Worm (Caenorhabditis elegans) whole organism, late embryonic: ENCODE results near the gene aqp-2.

Experiments
- C08G9.2 ChIP-seq: sonication (generic microtip); optimal IDR thresholded peaks from 2 replicates; lab custom pipeline; 2016; ENCODE audit warnings: mild to moderate bottlenecking, missing genetic modification characterization, moderate library complexity, missing compliant biosample characterization
- C38D4.7 ChIP-seq: fragments of 200-800 bp; sonication (Bioruptor generic); optimal IDR thresholded peaks from 2 replicates; lab custom pipeline; 2018; ENCODE audit warnings: mild to moderate bottlenecking, missing genetic modification characterization, moderate library complexity, missing compliant biosample characterization
- K02D7.2 ChIP-seq: sonication (generic microtip); optimal IDR thresholded peaks from 2 replicates; lab custom pipeline; 2017; ENCODE audit warnings: mild to moderate bottlenecking, missing genetic modification characterization, missing compliant biosample characterization
- K09A11.1 ChIP-seq: sonication (generic microtip); optimal IDR thresholded peaks from 2 replicates; lab custom pipeline; 2017; ENCODE audit warnings: antibody characterized with exemption, mild to moderate bottlenecking, missing genetic modification characterization, missing compliant biosample characterization; ENCODE audit not compliant: insufficient read depth
- T23F11.4 ChIP-seq: fragments of 200-800 bp; sonication (Bioruptor generic); optimal IDR thresholded peaks from 2 replicates; lab custom pipeline; 2018; ENCODE audit warnings: mild to moderate bottlenecking, missing genetic modification characterization, missing compliant biosample characterization
- Y22D7AL.16 ChIP-seq: sonication (generic microtip); optimal IDR thresholded peaks from 2 replicates; lab custom pipeline; 2016; ENCODE audit warnings: missing genetic modification characterization, missing compliant biosample characterization
- ahr-1 ChIP-seq: sonication (generic microtip); optimal IDR thresholded peaks from 2 replicates; lab custom pipeline; 2016; ENCODE audit warnings: missing genetic modification characterization, missing compliant biosample characterization
- ceh-19 ChIP-seq: fragments of 200-800 bp; sonication (Bioruptor generic); optimal IDR thresholded peaks from 2 replicates; lab custom pipeline; 2018; ENCODE audit warnings: mild to moderate bottlenecking, missing genetic modification characterization, missing compliant biosample characterization
- ceh-34 ChIP-seq: sonication (generic microtip); optimal IDR thresholded peaks from 2 replicates; lab custom pipeline; 2016; ENCODE audit warnings: mild to moderate bottlenecking, missing genetic modification characterization, missing compliant biosample characterization
- ceh-6 ChIP-seq: fragments of 200-800 bp; sonication (Bioruptor generic); optimal IDR thresholded peaks from 2 replicates; lab custom pipeline; 2018; ENCODE audit warnings: mild to moderate bottlenecking, missing genetic modification characterization, missing compliant biosample characterization
- che-1 ChIP-seq: sonication (generic microtip); optimal IDR thresholded peaks from 2 replicates; lab custom pipeline; 2016; ENCODE audit warnings: mild to moderate bottlenecking, missing genetic modification characterization, missing compliant biosample characterization
- dmd-4 ChIP-seq: sonication (generic microtip); optimal IDR thresholded peaks from 2 replicates; lab custom pipeline; 2016; ENCODE audit warnings: borderline replicate concordance, missing genetic modification characterization, missing compliant biosample characterization
- dve-1 ChIP-seq: sonication (generic microtip); optimal IDR thresholded peaks from 2 replicates; lab custom pipeline; 2017; ENCODE audit warnings: antibody characterized with exemption, mild to moderate bottlenecking, missing genetic modification characterization, missing compliant biosample characterization
- elt-2 ChIP-seq: sonication (generic microtip); optimal IDR thresholded peaks from 2 replicates; lab custom pipeline; 2016; ENCODE audit warnings: missing genetic modification reagents, missing genetic modification characterization, missing compliant biosample characterization
- elt-4 ChIP-seq: sonication (generic microtip); optimal IDR thresholded peaks from 2 replicates; lab custom pipeline; 2016; ENCODE audit warnings: missing genetic modification characterization, missing compliant biosample characterization
- ets-4 ChIP-seq: sonication (generic microtip); optimal IDR thresholded peaks from 2 replicates; lab custom pipeline; 2016; ENCODE audit warnings: missing genetic modification characterization, missing compliant biosample characterization
- eyg-1 ChIP-seq: sonication (generic microtip); optimal IDR thresholded peaks from 2 replicates; lab custom pipeline; 2016; ENCODE audit warnings: missing genotype, missing genetic modification characterization, missing compliant biosample characterization
- fax-1 ChIP-seq: sonication (generic microtip); optimal IDR thresholded peaks from 2 replicates; lab custom pipeline; 2016; ENCODE audit warnings: missing genotype, missing genetic modification characterization, missing compliant biosample characterization
- fkh-10 ChIP-seq: fragments of 150-350 bp; optimal IDR thresholded peaks from 2 replicates; lab custom pipeline; 2014; ENCODE audit warnings: missing biosample characterization, missing genetic modification reagents, missing genetic modification characterization
- hlh-13 ChIP-seq: fragments of 200-800 bp; sonication (Bioruptor generic); optimal IDR thresholded peaks from 2 replicates; lab custom pipeline; 2018; ENCODE audit warnings: mild to moderate bottlenecking, missing genetic modification characterization, missing compliant biosample characterization
- hlh-6 ChIP-seq: sonication (generic microtip); optimal IDR thresholded peaks from 2 replicates; lab custom pipeline; 2016; ENCODE audit warnings: missing genotype, missing genetic modification characterization, missing compliant biosample characterization
- lim-6 ChIP-seq: sonication (generic microtip); optimal IDR thresholded peaks from 2 replicates; lab custom pipeline; 2016; ENCODE audit warnings: missing genetic modification characterization, missing compliant biosample characterization
- lin-11 ChIP-seq: fragments of 200-800 bp; sonication (Bioruptor generic); optimal IDR thresholded peaks from 2 replicates; lab custom pipeline; 2018; ENCODE audit warnings: mild to moderate bottlenecking, missing genetic modification characterization, missing compliant biosample characterization
- nfya-1 ChIP-seq: sonication (generic microtip); optimal IDR thresholded peaks from 2 replicates; lab custom pipeline; 2017; ENCODE audit warnings: missing genetic modification characterization, mild to moderate bottlenecking, missing compliant biosample characterization, antibody characterized with exemption, moderate library complexity
- npax-4 ChIP-seq: sonication (generic microtip); optimal IDR thresholded peaks from 2 replicates; lab custom pipeline; 2016; ENCODE audit warnings: missing genetic modification characterization, missing compliant biosample characterization
- odd-2 ChIP-seq: sonication (generic microtip); optimal IDR thresholded peaks from 2 replicates; lab custom pipeline; 2017; ENCODE audit warnings: antibody characterized with exemption, mild to moderate bottlenecking, missing genetic modification characterization, missing compliant biosample characterization
- pha-2 ChIP-seq: sonication (generic microtip); optimal IDR thresholded peaks from 2 replicates; lab custom pipeline; 2017; ENCODE audit warnings: mild to moderate bottlenecking, missing genetic modification characterization, missing compliant biosample characterization
- ref-2 ChIP-seq: sonication (generic microtip); optimal IDR thresholded peaks from 2 replicates; lab custom pipeline; 2016; ENCODE audit warnings: missing genetic modification characterization, missing compliant biosample characterization
- tbx-2 ChIP-seq: sonication (generic microtip); optimal IDR thresholded peaks from 2 replicates; lab custom pipeline; 2016; ENCODE audit warnings: missing genetic modification characterization, missing compliant biosample characterization
- tbx-7 ChIP-seq: sonication (generic microtip); optimal IDR thresholded peaks from 2 replicates; lab custom pipeline; 2016; ENCODE audit warnings: missing genotype, missing genetic modification characterization, missing compliant biosample characterization
- ttx-3 ChIP-seq: sonication (generic microtip); optimal IDR thresholded peaks from 2 replicates; lab custom pipeline; 2016; ENCODE audit warnings: missing genetic modification reagents, missing genetic modification characterization, missing compliant biosample characterization
- unc-3 ChIP-seq, 2 experiments: fragments of 200-800 bp in 1 of 2; sonication (Bioruptor generic) in 1 of 2; sonication (generic microtip) in 1 of 2; conservative IDR thresholded peaks in 1 of 2; optimal IDR thresholded peaks in 1 of 2; 2 replicates each; pipeline versions ENCODE4 v1.3.6 to Lab custom; 2016 to 2022; ENCODE audit warnings: missing compliant biosample characterization in 2 of 2, missing genetic modification characterization in 2 of 2, missing genetic modification reagents in 1 of 2
- unc-42 ChIP-seq: sonication (generic microtip); optimal IDR thresholded peaks from 2 replicates; lab custom pipeline; 2016; ENCODE audit warnings: missing genotype, missing genetic modification characterization, missing compliant biosample characterization
- unc-86 ChIP-seq: sonication (generic microtip); optimal IDR thresholded peaks from 2 replicates; lab custom pipeline; 2016; ENCODE audit warnings: missing genetic modification characterization, missing compliant biosample characterization
- zip-5 ChIP-seq: sonication (generic microtip); optimal IDR thresholded peaks from 2 replicates; lab custom pipeline; 2016; ENCODE audit warnings: missing genetic modification characterization, missing compliant biosample characterization

Gene aqp-2

DNA sequence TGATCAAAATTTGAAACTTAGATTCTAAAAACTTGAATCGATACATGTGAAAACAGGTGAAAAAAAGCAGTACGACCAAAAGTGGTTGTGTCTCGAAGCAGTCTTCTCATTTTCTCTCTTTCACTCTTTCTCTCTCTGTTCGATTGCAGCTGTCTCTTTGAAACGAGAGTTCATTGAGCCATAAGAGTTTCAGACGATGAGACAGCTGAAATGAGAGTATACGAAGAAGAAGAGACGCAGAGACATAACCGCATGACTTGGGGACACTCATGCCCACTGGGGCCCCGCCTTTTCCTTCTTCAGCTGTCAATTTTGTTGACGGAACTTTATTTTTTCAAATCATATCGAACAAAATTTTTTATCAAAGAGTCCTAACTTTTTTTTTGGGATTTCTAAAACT lies 12.2 kb upstream of the aqp-2 start (continued):
- no peak for TF ChIP-seq dmd-4
- no peak for TF ChIP-seq unc-3 (GFP tag; conservative IDR thresholded peaks at IDR 0.05; lab: Robert Waterston, UW)
- TF ChIP-seq unc-3 (tag; optimal IDR thresholded peaks at IDR 0.05; lab: Kevin White, UChicago): no peak
- TF ChIP-seq dve-1 (tag; lab: Kevin White, UChicago): peak; percentile 2
- no peak for TF ChIP-seq elt-4 (tag; lab: Kevin White, UChicago)
- TF ChIP-seq tbx-2 (tag; lab: Kevin White, UChicago): peak; percentile 53
- TF ChIP-seq odd-2 (tag; lab: Kevin White, UChicago): no peak
- no peak for TF ChIP-seq npax-4
- TF ChIP-seq fkh-10 (GFP tag; lab: Kevin White, UChicago): no peak
- no peak for TF ChIP-seq T23F11.4 (GFP tag; lab: Kevin White, UChicago)
- no peak for TF ChIP-seq Y22D7AL.16
- TF ChIP-seq ets-4 (tag; lab: Kevin White, UChicago): no peak
- no peak for TF ChIP-seq K02D7.2
- no peak for TF ChIP-seq lin-11 (tag; lab: Kevin White, UChicago)
- no peak for TF ChIP-seq ahr-1 (tag; lab: Kevin White, UChicago)
- TF ChIP-seq, all 69 proteins: peak for 13

DNA sequence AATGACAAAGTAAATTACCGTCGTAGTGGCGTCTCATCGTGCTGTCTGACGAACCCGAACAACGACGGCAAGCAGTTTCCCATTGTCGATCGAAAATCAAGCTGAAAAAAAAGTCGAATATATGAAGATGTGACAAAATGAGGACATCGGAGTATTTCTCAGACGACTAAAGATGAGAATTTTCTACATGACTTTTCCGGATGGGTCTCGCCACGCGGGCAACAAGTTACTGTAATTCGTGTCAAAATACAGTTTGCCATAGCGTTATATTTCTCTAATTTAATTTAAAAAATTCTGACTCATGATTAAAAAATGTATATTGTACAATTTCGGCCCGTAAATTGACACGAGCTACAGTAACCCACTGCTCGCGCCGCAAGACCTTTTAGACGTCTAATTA lies 11.2 kb upstream of the aqp-2 start, which contains the start of gene C01G6.4:
Gene C01G6.4, minus strand, starts transcription at position 101 of the 400 bp plus-strand sequence.
- TF ChIP-seq fkh-10 (GFP tag; lab: Kevin White, UChicago): no peak
- TF ChIP-seq C08G9.2: no peak
- no peak for TF ChIP-seq ceh-19 (GFP tag; lab: Kevin White, UChicago)
- TF ChIP-seq ref-2 (tag; lab: Kevin White, UChicago): no peak
- TF ChIP-seq eyg-1 (tag; lab: Kevin White, UChicago): no peak

- TF ChIP-seq K09A11.1 (tag; lab: Kevin White, UChicago): no peak
- TF ChIP-seq C38D4.7 (GFP tag; lab: Kevin White, UChicago): no peak
- no peak for TF ChIP-seq unc-86 (tag; lab: Kevin White, UChicago)
- no peak for TF ChIP-seq lin-11 (tag; lab: Kevin White, UChicago)
- no peak for TF ChIP-seq dmd-4
- no peak for TF ChIP-seq elt-4 (tag; lab: Kevin White, UChicago)
- no peak for TF ChIP-seq ceh-6
- no peak for TF ChIP-seq unc-42
- no peak for TF ChIP-seq fax-1 (tag; lab: Kevin White, UChicago)
- TF ChIP-seq tbx-7 (tag; lab: Kevin White, UChicago): no peak
- TF ChIP-seq ceh-34: no peak
- no peak for TF ChIP-seq unc-3 (GFP tag; conservative IDR thresholded peaks at IDR 0.05; lab: Robert Waterston, UW)
- TF ChIP-seq unc-3 (tag; optimal IDR thresholded peaks at IDR 0.05; lab: Kevin White, UChicago): no peak
- TF ChIP-seq che-1: no peak
- TF ChIP-seq ref-2 (tag; lab: Kevin White, UChicago): no peak
- no peak for TF ChIP-seq hlh-13 (GFP tag; lab: Kevin White, UChicago)
- no peak for TF ChIP-seq lim-6
Observed at ce11 chrII:9271285-9271684, 9.5 kb upstream of the aqp-2 start.

DNA sequence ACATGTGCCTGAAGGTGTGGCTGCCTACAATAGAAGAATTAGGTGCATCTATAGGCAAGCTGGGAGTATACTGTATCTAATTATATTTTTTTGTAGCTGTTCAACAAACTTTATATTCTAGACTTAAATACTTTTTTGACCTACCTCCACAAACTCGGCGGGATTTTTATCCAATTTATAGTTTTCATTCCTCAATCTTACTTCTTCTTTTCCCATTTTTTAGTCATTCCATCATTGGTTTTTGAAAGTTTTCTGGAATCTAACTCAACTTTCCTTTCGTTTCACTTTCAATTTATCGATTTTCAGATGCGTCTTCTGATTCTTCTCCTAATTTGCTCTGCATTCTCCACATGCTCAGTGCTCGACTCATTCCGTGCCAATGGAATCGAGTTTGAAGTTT lies 7.8 kb upstream of the aqp-2 start, which contains the start of gene C01G6.3:
Gene C01G6.3, plus strand, starts transcription at position 301 of the 400 bp plus-strand sequence.
- TF ChIP-seq ttx-3 (no peak), tbx-7 (tag; lab: Kevin White, UChicago) (no peak), elt-2 (tag; lab: Kevin White, UChicago) (no peak), hlh-6 (tag; lab: Kevin White, UChicago) (no peak)

- TF ChIP-seq C08G9.2 (no peak), pha-2 (tag; lab: Kevin White, UChicago) (no peak), tbx-2 (tag; lab: Kevin White, UChicago) (peak; percentile 45), fkh-10 (GFP tag; lab: Kevin White, UChicago) (no peak), dve-1 (tag; lab: Kevin White, UChicago) (no peak), zip-5 (no peak), ceh-34 (no peak), nfya-1 (tag; lab: Kevin White, UChicago) (no peak)
Observed at ce11 chrII:9268983-9269382, 7.2 kb upstream of the aqp-2 start.
